Fruit fly (Drosophila melanogaster): Measurements from ENCODE around the gene Art6.

Art6 gene

DNA sequence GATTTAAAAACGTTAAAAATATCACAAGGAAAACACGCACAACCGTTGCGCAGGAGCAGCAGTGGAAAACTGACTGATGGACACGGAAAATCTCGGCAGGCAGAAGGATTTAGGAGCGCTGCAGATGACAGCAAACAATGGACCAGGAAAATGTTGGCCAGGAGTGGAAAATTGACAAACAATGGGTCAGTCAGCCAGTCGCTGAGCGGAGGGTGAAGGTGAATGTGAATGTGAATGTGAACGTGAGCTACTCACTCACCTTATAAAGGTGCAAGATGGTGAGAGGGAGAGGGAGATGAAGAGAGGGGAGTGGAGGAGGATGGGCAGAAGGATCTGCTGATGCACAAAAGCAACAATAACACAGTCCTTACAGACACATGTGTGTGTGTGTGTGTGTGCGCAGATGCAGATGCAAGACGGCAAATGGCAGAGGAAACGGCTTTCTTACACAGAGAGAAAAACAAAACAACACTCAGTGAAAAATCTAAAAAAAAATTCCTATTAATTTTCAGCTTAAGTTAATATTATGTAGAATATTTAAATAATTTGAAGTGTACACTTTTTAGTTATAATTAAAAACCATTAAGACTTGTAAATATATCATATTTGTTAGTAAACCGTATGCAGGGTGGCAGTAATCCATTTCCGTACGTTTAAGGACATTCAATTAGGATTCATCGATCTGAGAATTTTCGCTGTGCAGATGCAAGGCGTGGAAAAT is 26.3 kb upstream of the Art6 start (continued):
- TF ChIP-seq Tbp (GFP tag; optimal IDR thresholded peaks at IDR 0.05) (no peak), danr (GFP tag; IDR thresholded peaks at IDR 0.05) (no peak), CG3995 (GFP tag; optimal IDR thresholded peaks at IDR 0.05) (no peak), chinmo (GFP tag; IDR thresholded peaks at IDR 0.05; ENCODE audit: partially characterized antibody) (no peak), cato (GFP tag; optimal IDR thresholded peaks at IDR 0.05; ENCODE audit: borderline replicate concordance) (no peak), Mrtf (GFP tag; IDR thresholded peaks at IDR 0.05) (no peak), Oaz (GFP tag; IDR thresholded peaks at IDR 0.05) (no peak), chif (GFP tag; optimal IDR thresholded peaks at IDR 0.05) (no peak), CG31441 (GFP tag; IDR thresholded peaks at IDR 0.05) (0 out of 2 replicates have a peak, but pooled peaks have one; percentile 32), CG16813 (GFP tag; IDR thresholded peaks at IDR 0.05; ENCODE audit: partially characterized antibody) (no peak), Hr3 (GFP tag; optimal IDR thresholded peaks at IDR 0.05) (no peak), org-1 (GFP tag; optimal IDR thresholded peaks at IDR 0.05) (no peak), CG4707 (GFP tag; optimal IDR thresholded peaks at IDR 0.05) (no peak), al (GFP tag; IDR thresholded peaks at IDR 0.05) (no peak), CG16815 (GFP tag; optimal IDR thresholded peaks at IDR 0.05) (no peak), Nf-YC (tag; optimal IDR thresholded peaks at IDR 0.05) (no peak), CG3726 (GFP tag; IDR thresholded peaks at IDR 0.05) (no peak), dmrt99B (tag; optimal IDR thresholded peaks at IDR 0.05) (no peak), MTF-1 (GFP tag; optimal IDR thresholded peaks at IDR 0.05; ENCODE audit: borderline replicate concordance) (no peak), Blimp-1 (GFP tag; optimal IDR thresholded peaks at IDR 0.05) (no peak), CG6813 (GFP tag; optimal IDR thresholded peaks at IDR 0.05) (no peak), E2f1 (GFP tag; IDR thresholded peaks at IDR 0.05) (no peak), E2f2 (GFP tag; IDR thresholded peaks at IDR 0.05) (no peak), CG11093 (GFP tag; IDR thresholded peaks at IDR 0.05) (no peak), CG10959 (GFP tag; IDR thresholded peaks at IDR 0.05) (no peak), Bgb (GFP tag; IDR thresholded peaks at IDR 0.05; ENCODE audit: partially characterized antibody) (no peak), Abd-B (GFP tag; optimal IDR thresholded peaks at IDR 0.05) (no peak), Sry-δ (GFP tag; optimal IDR thresholded peaks at IDR 0.05) (no peak), Doc3 (GFP tag; IDR thresholded peaks at IDR 0.05; ENCODE audit: partially characterized antibody) (no peak), bcd (GFP tag; optimal IDR thresholded peaks at IDR 0.05) (no peak), Deaf1 (tag; optimal IDR thresholded peaks at IDR 0.05) (no peak), CG33557 (GFP tag; optimal IDR thresholded peaks at IDR 0.05) (no peak), cas (GFP tag; IDR thresholded peaks at IDR 0.05) (no peak), CHES-1-like (GFP tag; optimal IDR thresholded peaks at IDR 0.05) (no peak), Nf-YA (GFP tag; IDR thresholded peaks at IDR 0.05) (no peak), prd (optimal IDR thresholded peaks at IDR 0.05) (no peak), prd (GFP tag; IDR thresholded peaks at IDR 0.05) (peak; percentile 58; the same call in 2 of the 3 replicates), CG4404 (GFP tag; IDR thresholded peaks at IDR 0.05) (peak; percentile 40; the same call in 1 of the 2 replicates), bbx (GFP tag; IDR thresholded peaks at IDR 0.05; ENCODE audit: partially characterized antibody) (no peak), Jarid2 (GFP tag; optimal IDR thresholded peaks at IDR 0.05) (no peak), psq (GFP tag; optimal IDR thresholded peaks at IDR 0.05) (no peak), CG9609 (GFP tag; optimal IDR thresholded peaks at IDR 0.05) (no peak), mld (GFP tag; IDR thresholded peaks at IDR 0.05; ENCODE audit: partially characterized antibody) (no peak), H2.0 (GFP tag; IDR thresholded peaks at IDR 0.05) (no peak), Dad (GFP tag; optimal IDR thresholded peaks at IDR 0.05) (no peak), CG6683 (GFP tag; optimal IDR thresholded peaks at IDR 0.05) (no peak), CG1602 (GFP tag; optimal IDR thresholded peaks at IDR 0.05) (no peak), CG14965 (GFP tag; optimal IDR thresholded peaks at IDR 0.05; ENCODE audit: borderline replicate concordance) (no peak), HmgZ (tag; optimal IDR thresholded peaks at IDR 0.05) (no peak), lmd (GFP tag; IDR thresholded peaks at IDR 0.05) (no peak)
